Worm (Caenorhabditis elegans): ENCODE measurements around the gene plc-2.

plc-2 gene

ce11 chrV:15221330-15221729 lies 29.0 kb downstream of the plc-2 start, which contains the start of gene irld-25 (continued):
- no peak for TF ChIP-seq lin-13 (GFP tag; optimal IDR thresholded peaks at IDR 0.05)
- no peak for TF ChIP-seq ZK546.5 (tag; optimal IDR thresholded peaks at IDR 0.05)
- no peak for TF ChIP-seq daf-16 (GFP tag; optimal IDR thresholded peaks at IDR 0.05)
- TF ChIP-seq daf-16 (tag; optimal IDR thresholded peaks at IDR 0.05), result no peak
- TF ChIP-seq daf-19 (GFP tag; conservative IDR thresholded peaks at IDR 0.05), result no peak

ce11 chrV:15223668-15224067 lies 31.3 kb downstream of the plc-2 start, which contains the start of gene srw-24:
Gene srw-24, plus strand, starts transcription at chrV:15223968.
- no peak for TF ChIP-seq arid-1 (GFP tag; conservative IDR thresholded peaks at IDR 0.05)
- TF ChIP-seq unc-62 (GFP tag; optimal IDR thresholded peaks at IDR 0.05 in 1 of 2), result no peak
- TF ChIP-seq unc-62 (tag; optimal IDR thresholded peaks at IDR 0.05), result no peak
- TF ChIP-seq ZK337.2 (GFP tag; IDR thresholded peaks at IDR 0.05), result no peak
- no peak for TF ChIP-seq daf-8 (GFP tag; IDR thresholded peaks at IDR 0.05)
- TF ChIP-seq lin-1 (GFP tag; IDR thresholded peaks at IDR 0.05), result no peak
- TF ChIP-seq mxl-2 (GFP tag; conservative IDR thresholded peaks at IDR 0.05), result no peak
- TF ChIP-seq egl-27 (tag; optimal IDR thresholded peaks at IDR 0.05), result no peak
- TF ChIP-seq D1046.2 (GFP tag; IDR thresholded peaks at IDR 0.05), result no peak
- no peak for TF ChIP-seq T26A8.4 (GFP tag; IDR thresholded peaks at IDR 0.05)

- TF ChIP-seq vab-7 (GFP tag; IDR thresholded peaks at IDR 0.05) (no peak), madf-9 (GFP tag; conservative IDR thresholded peaks at IDR 0.05) (no peak), daf-12 (tag; optimal IDR thresholded peaks at IDR 0.05) (no peak)
Observed at ce11 chrV:15225650-15226049, 33.3 kb downstream of the plc-2 start, which contains the start of gene srw-14. Gene srw-14, plus strand, starts transcription at chrV:15225950.

- TF ChIP-seq nhr-11 (tag; optimal IDR thresholded peaks at IDR 0.05) (no peak), pqm-1 (tag; optimal IDR thresholded peaks at IDR 0.05) (peak; percentile 41)
Observed at ce11 chrV:15226206-15226605, 33.8 kb downstream of the plc-2 start.

ce11 chrV:15230243-15230642 lies 37.9 kb downstream of the plc-2 start, which contains the start of gene srw-15:
Gene srw-15, plus strand, starts transcription at chrV:15230543.
- TF ChIP-seq arid-1 (GFP tag; conservative IDR thresholded peaks at IDR 0.05), result no peak
- no peak for TF ChIP-seq fkh-10 (GFP tag; optimal IDR thresholded peaks at IDR 0.05)
- TF ChIP-seq ceh-20 (GFP tag; IDR thresholded peaks at IDR 0.05), result no peak
- no peak for TF ChIP-seq madf-5 (GFP tag; IDR thresholded peaks at IDR 0.05)
- no peak for TF ChIP-seq hlh-11 (tag; optimal IDR thresholded peaks at IDR 0.05)
- TF ChIP-seq Y5F2A.4 (GFP tag; optimal IDR thresholded peaks at IDR 0.05), result no peak
- TF ChIP-seq snpc-1.2 (GFP tag; IDR thresholded peaks at IDR 0.05), result no peak
- TF ChIP-seq unc-62 (GFP tag; optimal IDR thresholded peaks at IDR 0.05 in 1 of 2), result no peak
- no peak for TF ChIP-seq unc-62 (tag; optimal IDR thresholded peaks at IDR 0.05)
- TF ChIP-seq lin-29 (GFP tag; IDR thresholded peaks at IDR 0.05), result no peak
- no peak for TF ChIP-seq zfp-2 (tag; optimal IDR thresholded peaks at IDR 0.05)
- TF ChIP-seq snpc-4 (tag; optimal IDR thresholded peaks at IDR 0.05), result no peak
- no peak for TF ChIP-seq mep-1 (tag; optimal IDR thresholded peaks at IDR 0.05)
- TF ChIP-seq ZK337.2 (GFP tag; IDR thresholded peaks at IDR 0.05), result no peak
- TF ChIP-seq D1046.2 (GFP tag; IDR thresholded peaks at IDR 0.05), result no peak
- TF ChIP-seq hlh-30 (tag; optimal IDR thresholded peaks at IDR 0.05; ENCODE audit: insufficient read depth), result no peak
- TF ChIP-seq nhr-41 (GFP tag; IDR thresholded peaks at IDR 0.05), result no peak

- TF ChIP-seq egl-27 (tag; optimal IDR thresholded peaks at IDR 0.05), result no peak
- peak; percentile 29 for TF ChIP-seq aha-1 (tag)
Observed at ce11 chrV:15232200-15232599, 39.8 kb downstream of the plc-2 start, which contains the start of gene srw-13. Gene srw-13, plus strand, starts transcription at chrV:15232500.

Measured in whole organism, L4 larva.